Fruit fly (Drosophila melanogaster) whole organism, pupa: Measurements from ENCODE around the gene Cul2.

ENCODE experiments used
- CG10348 ChIP-seq: fragments of 200-800 bp; sonication (Bioruptor generic); IDR thresholded peaks from 2 replicates; pipeline ENCODE4 v1.3.6; 2022; ENCODE audit warnings: missing biosample characterization, missing genetic modification characterization
- CG12605 ChIP-seq: fragments of 200-800 bp; sonication (Bioruptor generic); IDR thresholded peaks from 2 replicates; pipeline ENCODE4 v1.3.6; 2022; ENCODE audit warnings: missing biosample characterization, missing genetic modification characterization
- CG13204 ChIP-seq: fragments of 200-800 bp; sonication (Bioruptor generic); optimal IDR thresholded peaks from 2 replicates; lab custom pipeline; 2018; ENCODE audit warnings: missing biosample characterization, mild to moderate bottlenecking, missing genetic modification characterization, moderate library complexity
- CG14655 ChIP-seq: fragments of 200-800 bp; sonication (Bioruptor generic); optimal IDR thresholded peaks from 3 replicates; lab custom pipeline; 2017; ENCODE audit warnings: mild to moderate bottlenecking, missing biosample characterization, missing genetic modification reagents, missing genetic modification characterization
- CG15710 ChIP-seq: fragments of 200-800 bp; sonication (Bioruptor generic); optimal IDR thresholded peaks from 2 replicates; lab custom pipeline; 2018; ENCODE audit warnings: missing biosample characterization, mild to moderate bottlenecking, missing genetic modification characterization, moderate library complexity
- CG17806 ChIP-seq: fragments of 200-800 bp; sonication (Bioruptor generic); optimal IDR thresholded peaks from 2 replicates; lab custom pipeline; 2018; ENCODE audit warnings: missing biosample characterization, mild to moderate bottlenecking, missing genetic modification characterization, moderate library complexity
- CG32121 ChIP-seq: fragments of 200-800 bp; sonication (Bioruptor generic); IDR thresholded peaks from 2 replicates; pipeline ENCODE4 v1.3.6; 2022; ENCODE audit warnings: missing biosample characterization, missing genetic modification characterization
- CG34367 ChIP-seq: fragments of 200-800 bp; sonication (Bioruptor generic); optimal IDR thresholded peaks from 2 replicates; lab custom pipeline; 2018; ENCODE audit warnings: missing biosample characterization, mild to moderate bottlenecking, missing genetic modification characterization
- CG4496 ChIP-seq: fragments of 200-800 bp; sonication (Bioruptor generic); IDR thresholded peaks from 3 replicates; pipeline ENCODE4 v1.3.6; 2022; ENCODE audit warnings: missing biosample characterization, missing genetic modification characterization
- CG8159 ChIP-seq: fragments of 200-800 bp; sonication (Bioruptor generic); optimal IDR thresholded peaks from 3 replicates; lab custom pipeline; 2018; ENCODE audit warnings: missing biosample characterization, mild to moderate bottlenecking, missing genetic modification characterization, moderate library complexity
- CG8301 ChIP-seq: fragments of 200-800 bp; sonication (Bioruptor generic); optimal IDR thresholded peaks from 2 replicates; lab custom pipeline; 2018; ENCODE audit warnings: missing biosample characterization, mild to moderate bottlenecking, missing genetic modification characterization
- CG9948 ChIP-seq: fragments of 200-800 bp; sonication (Bioruptor generic); optimal IDR thresholded peaks from 2 replicates; lab custom pipeline; 2018; ENCODE audit warnings: missing biosample characterization, mild to moderate bottlenecking, missing genetic modification characterization, moderate library complexity
- D1 ChIP-seq: fragments of 200-800 bp; sonication (Bioruptor generic); optimal IDR thresholded peaks from 2 replicates; lab custom pipeline; 2018; ENCODE audit warnings: missing biosample characterization, mild to moderate bottlenecking, missing genetic modification characterization, moderate library complexity
- EcR ChIP-seq: fragments of 200-800 bp; sonication (Bioruptor generic); optimal IDR thresholded peaks from 3 replicates; lab custom pipeline; 2019; ENCODE audit warnings: missing biosample characterization, missing genetic modification characterization, mild to moderate bottlenecking, moderate library complexity, missing genetic modification reagents
- Ets98B ChIP-seq: fragments of 200-800 bp; sonication (Bioruptor generic); IDR thresholded peaks from 2 replicates; pipeline ENCODE4 v1.3.6; 2022; ENCODE audit warnings: missing biosample characterization, missing genetic modification characterization
- Pif1A ChIP-seq: fragments of 200-800 bp; sonication (Bioruptor generic); optimal IDR thresholded peaks from 3 replicates; lab custom pipeline; 2016; ENCODE audit warnings: missing biosample characterization, missing genetic modification characterization
- Pif1B ChIP-seq: fragments of 200-800 bp; sonication (Bioruptor generic); optimal IDR thresholded peaks from 3 replicates; lab custom pipeline; 2016; ENCODE audit warnings: missing biosample characterization, missing genetic modification characterization
- Snoo ChIP-seq: fragments of 200-800 bp; sonication (Bioruptor generic); optimal IDR thresholded peaks from 3 replicates; lab custom pipeline; 2017; ENCODE audit warnings: missing biosample characterization, mild to moderate bottlenecking, missing genetic modification characterization, inconsistent platforms
- fd96Ca ChIP-seq: fragments of 200-800 bp; sonication (Bioruptor generic); IDR thresholded peaks from 3 replicates; pipeline ENCODE4 v1.3.6; 2022; ENCODE audit warnings: missing biosample characterization, missing genetic modification characterization
- gl ChIP-seq: fragments of 200-800 bp; sonication (Bioruptor generic); optimal IDR thresholded peaks from 2 replicates; lab custom pipeline; 2018; ENCODE audit warnings: missing biosample characterization, mild to moderate bottlenecking, missing genetic modification characterization
- rn ChIP-seq: fragments of 200-800 bp; sonication (Bioruptor generic); IDR thresholded peaks from 2 replicates; pipeline ENCODE4 v1.3.6; 2022; ENCODE audit warnings: missing biosample characterization, missing genetic modification characterization

The Cul2 gene

DNA sequence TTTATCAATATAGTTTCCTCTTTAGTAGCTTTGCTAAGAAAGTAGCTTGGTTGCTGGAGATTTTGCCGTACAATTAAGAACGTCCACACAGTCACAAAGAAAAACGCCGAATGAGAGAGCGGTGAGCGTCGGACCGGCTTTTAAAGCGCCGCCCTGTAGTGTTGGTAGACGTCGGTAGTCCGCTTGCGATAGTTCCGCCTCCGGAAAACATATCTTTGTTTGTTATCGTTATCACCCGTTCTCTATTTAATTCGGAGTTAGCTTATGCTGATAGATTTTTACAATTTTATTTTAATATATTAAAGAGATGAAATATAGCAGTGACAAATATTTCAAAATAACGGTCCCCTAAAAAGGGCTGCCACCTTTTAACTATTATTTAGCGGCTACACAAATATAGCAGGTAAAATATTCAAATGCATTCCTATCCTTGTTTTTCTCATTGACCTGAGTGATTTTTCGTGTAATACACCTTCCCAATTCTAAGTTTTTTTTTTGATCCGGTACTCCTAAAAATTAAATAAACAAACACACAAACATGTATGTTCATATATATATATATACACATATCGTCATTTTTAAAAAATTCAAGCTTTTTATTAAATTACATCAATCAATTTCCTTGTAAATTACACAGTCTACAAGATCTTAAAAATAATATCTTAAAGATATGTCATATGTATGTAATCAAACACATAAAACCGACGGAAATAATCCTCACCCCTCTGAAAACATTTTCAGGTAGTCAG lies 28.5 kb upstream of the Cul2 start, which contains the start of gene Df31:
Gene Df31, minus strand, starts transcription at position 119 of the 749 bp plus-strand sequence.
- TF ChIP-seq CG13204 (no peak), CG17806 (tag; lab: Kevin White, UChicago) (peak; percentile 7), D1 (tag; lab: Kevin White, UChicago) (peak; percentile 62), Pif1A (GFP tag; lab: Kevin White, UChicago) (peak; percentile 59), Pif1B (GFP tag; lab: Kevin White, UChicago) (peak; percentile 38), EcR (no peak), CG32121 (GFP tag; lab: Robert Waterston, UW) (peak; percentile 20; the same call in 1 of the 2 replicates), CG14655 (peak; percentile 37), CG4496 (GFP tag; lab: Robert Waterston, UW) (no peak; the same call in 1 of the 3 replicates), CG9948 (tag; lab: Kevin White, UChicago) (peak; percentile 0), Snoo (tag; lab: Kevin White, UChicago) (peak; percentile 48), CG34367 (tag; lab: Kevin White, UChicago) (peak; percentile 28), gl (no peak), CG8159 (tag; lab: Kevin White, UChicago) (peak; percentile 12)

DNA sequence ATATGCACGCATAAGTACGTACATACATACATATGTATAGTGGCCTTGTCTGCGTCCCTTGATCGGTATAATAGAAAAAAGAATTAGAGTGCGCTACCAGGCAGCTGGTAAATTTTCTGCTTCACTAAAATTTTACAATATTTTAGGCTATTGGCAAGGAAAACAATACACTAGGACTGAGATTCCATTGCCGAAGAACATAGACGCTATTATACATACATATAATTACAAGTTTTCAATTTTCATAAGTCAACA lies 28.0 kb upstream of the Cul2 start:
- no peak for TF ChIP-seq Pif1A (GFP tag; lab: Kevin White, UChicago)
- no peak for TF ChIP-seq CG13204
- no peak for TF ChIP-seq CG12605
- no peak for TF ChIP-seq CG8301 (tag; lab: Kevin White, UChicago)
- TF ChIP-seq D1 (tag; lab: Kevin White, UChicago): no peak
- TF ChIP-seq rn: no peak
- TF ChIP-seq CG9948 (tag; lab: Kevin White, UChicago): no peak
- no peak for TF ChIP-seq CG17806 (tag; lab: Kevin White, UChicago)
- TF ChIP-seq fd96Ca (GFP tag; lab: Robert Waterston, UW): no peak

DNA sequence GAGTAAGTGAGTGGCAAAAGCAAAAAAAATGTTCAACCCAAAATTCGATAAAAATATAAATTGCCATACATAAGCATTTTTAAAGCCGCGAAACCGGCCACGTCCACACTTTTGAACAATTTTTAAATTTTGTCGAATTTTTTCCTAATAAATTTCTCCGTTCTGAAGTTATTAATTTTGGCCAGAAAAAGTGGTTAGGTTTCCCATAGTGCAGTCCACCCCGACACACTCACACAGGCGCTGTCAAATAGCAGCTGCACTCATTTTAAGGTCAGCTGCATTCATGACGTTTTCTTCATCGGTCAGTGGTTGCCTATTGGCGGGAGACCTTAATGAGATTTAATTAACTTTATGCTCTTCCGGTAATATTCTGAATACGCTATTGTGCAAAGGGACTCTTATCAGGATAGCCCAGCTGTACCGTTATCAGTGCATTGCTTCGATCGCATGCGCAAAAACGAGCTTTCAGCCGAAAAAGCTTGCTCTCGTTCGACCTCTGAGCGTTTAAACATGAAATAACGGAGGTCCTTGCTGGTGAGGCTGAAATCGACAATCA lies 26.4 kb upstream of the Cul2 start, which contains the start of gene Ac3:
Gene Ac3, plus strand, starts transcription at position 556 of the 556 bp plus-strand sequence.
- TF ChIP-seq Pif1A (GFP tag; lab: Kevin White, UChicago) (no peak), D1 (tag; lab: Kevin White, UChicago) (peak; percentile 28), CG13204 (no peak)
- TF ChIP-seq, all 21 proteins: peak for 1

DNA sequence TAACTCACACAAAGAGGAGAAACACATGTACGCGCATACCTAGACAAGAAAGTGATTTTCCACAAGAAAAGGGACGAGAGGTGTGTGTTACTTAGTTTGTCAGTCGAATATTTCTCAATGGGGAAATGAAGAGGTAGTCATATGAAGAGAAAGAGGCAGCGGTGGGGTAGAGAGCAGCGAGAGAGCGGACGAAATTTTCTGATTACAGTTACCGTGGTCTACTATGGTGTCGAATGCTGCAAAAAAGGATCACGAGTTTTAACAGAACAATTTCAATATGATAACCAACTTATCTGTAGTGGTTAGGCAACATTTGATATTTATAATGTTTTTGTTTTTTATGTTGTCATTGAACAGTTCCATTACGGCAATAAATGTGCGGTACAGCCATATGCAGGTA lies 25.6 kb upstream of the Cul2 start:
- TF ChIP-seq Ets98B: no peak
- TF ChIP-seq Pif1A (GFP tag; lab: Kevin White, UChicago): no peak
- no peak for TF ChIP-seq CG8159 (tag; lab: Kevin White, UChicago)
- no peak for TF ChIP-seq CG4496 (GFP tag; lab: Robert Waterston, UW)
- no peak for TF ChIP-seq CG13204
- no peak for TF ChIP-seq CG32121 (GFP tag; lab: Robert Waterston, UW)
- TF ChIP-seq CG12605: no peak
- TF ChIP-seq CG8301 (tag; lab: Kevin White, UChicago): no peak
- TF ChIP-seq CG15710 (tag; lab: Kevin White, UChicago): no peak
- no peak for TF ChIP-seq D1 (tag; lab: Kevin White, UChicago)
- TF ChIP-seq CG14655: no peak
- TF ChIP-seq CG10348: no peak
- TF ChIP-seq CG9948 (tag; lab: Kevin White, UChicago): no peak
- TF ChIP-seq gl: no peak
- no peak for TF ChIP-seq EcR
- no peak for TF ChIP-seq CG17806 (tag; lab: Kevin White, UChicago)
- no peak for TF ChIP-seq Snoo (tag; lab: Kevin White, UChicago)

DNA sequence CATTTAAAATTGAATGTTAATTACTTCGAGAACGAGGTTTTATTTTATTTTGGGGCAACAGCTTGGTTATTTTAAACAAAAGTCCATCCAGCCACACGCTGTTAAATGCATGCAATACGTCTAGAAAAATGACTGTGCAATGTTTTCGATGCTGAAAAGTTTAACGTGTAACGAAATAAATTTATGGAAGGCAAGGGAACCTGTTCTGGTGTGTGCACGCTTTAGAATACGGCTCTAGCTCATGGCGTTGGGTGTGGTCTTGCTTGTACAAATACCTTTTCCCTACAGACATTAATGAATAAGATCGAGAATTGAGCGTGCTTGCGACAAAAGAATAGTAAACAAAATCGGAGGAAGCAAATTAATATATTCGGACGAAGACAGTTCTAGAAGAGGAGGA lies 9.8 kb upstream of the Cul2 start:
- TF ChIP-seq Ets98B: no peak
- no peak for TF ChIP-seq CG8159 (tag; lab: Kevin White, UChicago)
- TF ChIP-seq CG15710 (tag; lab: Kevin White, UChicago): no peak

DNA sequence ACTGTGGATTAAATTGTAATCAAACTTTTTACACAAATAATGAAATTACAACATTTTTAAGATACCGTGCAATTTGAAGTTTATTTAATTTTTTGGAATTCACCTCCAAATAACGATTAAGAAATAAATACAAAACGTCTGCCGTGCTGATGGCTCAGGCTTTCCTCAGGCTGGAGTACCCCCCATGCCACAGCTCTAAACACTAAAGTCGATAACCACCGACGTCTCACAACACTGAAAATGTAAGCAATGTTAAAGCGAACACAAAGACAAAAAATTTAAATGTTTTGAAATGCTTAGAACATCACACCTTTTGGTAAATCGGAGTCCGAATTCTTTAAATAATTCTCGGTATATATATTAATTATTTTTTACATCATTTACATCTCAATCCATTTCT lies 1.1 kb upstream of the Cul2 start:
- no peak for TF ChIP-seq D1 (tag; lab: Kevin White, UChicago)
- no peak for TF ChIP-seq CG34367 (tag; lab: Kevin White, UChicago)
- no peak for TF ChIP-seq CG14655
- TF ChIP-seq Pif1A (GFP tag; lab: Kevin White, UChicago): peak; percentile 68
- no peak for TF ChIP-seq CG10348
- TF ChIP-seq fd96Ca (GFP tag; lab: Robert Waterston, UW): no peak
- TF ChIP-seq CG4496 (GFP tag; lab: Robert Waterston, UW): no peak
- no peak for TF ChIP-seq rn
- no peak for TF ChIP-seq CG32121 (GFP tag; lab: Robert Waterston, UW)
- TF ChIP-seq CG9948 (tag; lab: Kevin White, UChicago): peak; percentile 28
- TF ChIP-seq CG17806 (tag; lab: Kevin White, UChicago): peak; percentile 38
- peak; percentile 30 for TF ChIP-seq CG15710 (tag; lab: Kevin White, UChicago)
- peak; percentile 25 for TF ChIP-seq CG8301 (tag; lab: Kevin White, UChicago)
- TF ChIP-seq EcR: no peak
- no peak for TF ChIP-seq Snoo (tag; lab: Kevin White, UChicago)
- peak; percentile 6 for TF ChIP-seq Pif1B (GFP tag; lab: Kevin White, UChicago)
- TF ChIP-seq CG12605: no peak
- TF ChIP-seq CG8159 (tag; lab: Kevin White, UChicago): no peak
- TF ChIP-seq Ets98B: no peak
- TF ChIP-seq CG13204: no peak
- no peak for TF ChIP-seq gl
